Fruit fly (Drosophila melanogaster): Measurements from ENCODE around the gene CG12093.

dm6 chr3L:2781991-2782677, 8.3 kb upstream of the CG12093 start, which contains the start of gene Pgant6:
- no peak for TF ChIP-seq CG8301 (tag; optimal IDR thresholded peaks at IDR 0.05)
- no peak for TF ChIP-seq CG10348 (GFP tag; IDR thresholded peaks at IDR 0.05)
